Worm (Caenorhabditis elegans) whole organism, mixed stage, embryonic: ENCODE results near the gene ser-7.

Experiments
- blmp-1 ChIP-seq: fragments of 150-350 bp; optimal IDR thresholded peaks from 2 replicates; lab custom pipeline; 2014; ENCODE audit warnings: missing biosample characterization, missing genetic modification characterization
- ceh-43 ChIP-seq: fragments of 200-800 bp; sonication (Bioruptor generic); optimal IDR thresholded peaks from 2 replicates; lab custom pipeline; 2018; ENCODE audit warnings: mild to moderate bottlenecking, missing genetic modification characterization, moderate library complexity, missing compliant biosample characterization
- hlh-1 ChIP-seq: fragments of 150-350 bp; optimal IDR thresholded peaks from 2 replicates; lab custom pipeline; 2014; ENCODE audit warnings: missing biosample characterization, missing genetic modification reagents, missing genetic modification characterization
- lin-32 ChIP-seq: fragments of 200-800 bp; sonication (Bioruptor generic); optimal IDR thresholded peaks from 2 replicates; lab custom pipeline; 2018; ENCODE audit warnings: mild to moderate bottlenecking, missing genetic modification characterization, missing compliant biosample characterization
- mls-2 ChIP-seq: sonication (generic microtip); optimal IDR thresholded peaks from 2 replicates; lab custom pipeline; 2016; ENCODE audit warnings: mild to moderate bottlenecking, missing genetic modification characterization, moderate library complexity, missing compliant biosample characterization
- nhr-12 ChIP-seq: fragments of 150-350 bp; optimal IDR thresholded peaks from 2 replicates; lab custom pipeline; 2014; ENCODE audit warnings: missing biosample characterization, missing genetic modification characterization
- nhr-2 ChIP-seq: fragments of 150-350 bp; optimal IDR thresholded peaks from 2 replicates; lab custom pipeline; 2014; ENCODE audit warnings: missing biosample characterization, missing genetic modification characterization
- nhr-237 ChIP-seq: fragments of 150-350 bp; optimal IDR thresholded peaks from 2 replicates; lab custom pipeline; 2014; ENCODE audit warnings: missing biosample characterization, missing genetic modification characterization
- nhr-28 ChIP-seq: fragments of 150-350 bp; optimal IDR thresholded peaks from 2 replicates; lab custom pipeline; 2014; ENCODE audit warnings: missing biosample characterization, missing genetic modification characterization
- pha-4 ChIP-seq: fragments of 150-350 bp; optimal IDR thresholded peaks from 2 replicates; lab custom pipeline; 2018; ENCODE audit warnings: missing biosample characterization, missing genetic modification reagents, missing genetic modification characterization
- snpc-4 ChIP-seq: fragments of 150-350 bp; optimal IDR thresholded peaks from 2 replicates; lab custom pipeline; 2014; ENCODE audit warnings: missing biosample characterization, missing genetic modification characterization
- unc-62 ChIP-seq: fragments of 150-350 bp; optimal IDR thresholded peaks from 2 replicates; lab custom pipeline; 2014; ENCODE audit warnings: missing biosample characterization, missing genetic modification reagents, missing genetic modification characterization
- ztf-11 ChIP-seq: fragments of 150-350 bp; optimal IDR thresholded peaks from 2 replicates; lab custom pipeline; 2014; ENCODE audit warnings: missing biosample characterization, missing genetic modification characterization

DNA sequence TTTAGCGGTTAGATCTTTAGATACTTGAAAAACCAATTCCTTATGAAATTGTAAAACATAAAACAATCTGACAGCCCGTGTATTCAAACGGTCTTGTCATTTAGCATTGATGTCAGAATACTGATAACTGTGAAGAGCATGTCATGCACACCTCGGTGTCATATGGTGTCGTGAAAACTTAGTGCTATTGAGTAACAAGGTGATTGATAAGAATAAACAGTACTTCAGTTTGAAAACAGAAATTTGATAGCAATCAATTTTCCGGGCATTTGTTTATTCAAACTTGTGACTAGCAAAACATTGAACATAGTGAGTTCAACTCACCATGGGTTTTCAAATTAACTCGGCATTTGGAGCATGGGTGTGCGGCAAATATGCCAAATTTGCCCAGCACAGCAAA lies 21.9 kb downstream of the ser-7 start:
- TF ChIP-seq ztf-11 (no peak), mls-2 (no peak), nhr-237 (tag; lab: Kevin White, UChicago) (no peak), snpc-4 (tag; lab: Kevin White, UChicago) (no peak), pha-4 (tag; lab: Kevin White, UChicago) (no peak), hlh-1 (tag; lab: Kevin White, UChicago) (no peak), nhr-12 (tag; lab: Kevin White, UChicago) (no peak), blmp-1 (no peak), nhr-28 (tag; lab: Kevin White, UChicago) (no peak), unc-62 (no peak), lin-32 (no peak), nhr-2 (no peak), ceh-43 (GFP tag; lab: Kevin White, UChicago) (no peak)
